Fruit fly (Drosophila melanogaster) whole organism, embryonic: Measurements from ENCODE around the gene HemK1.

ENCODE experiments used
- Asciz ChIP-seq: fragments of 200-800 bp; sonication (Bioruptor generic); optimal IDR thresholded peaks from 2 replicates; lab custom pipeline; 2017; ENCODE audit warnings: missing biosample characterization, mild to moderate bottlenecking, missing genetic modification characterization, missing genetic modification reagents
- Atf3 ChIP-seq: fragments of 200-800 bp; sonication (Bioruptor generic); optimal IDR thresholded peaks from 3 replicates; lab custom pipeline; 2016; ENCODE audit warnings: missing biosample characterization, missing genetic modification characterization
- CG10431 ChIP-seq: fragments of 200-800 bp; sonication (Bioruptor generic); optimal IDR thresholded peaks from 3 replicates; lab custom pipeline; 2018; ENCODE audit warnings: missing biosample characterization, mild to moderate bottlenecking, missing genetic modification characterization
- CG10565 ChIP-seq: fragments of 200-800 bp; sonication (Bioruptor generic); optimal IDR thresholded peaks from 3 replicates; lab custom pipeline; 2016; ENCODE audit warnings: missing biosample characterization, mild to moderate bottlenecking, missing genetic modification characterization
- CG11456 ChIP-seq: fragments of 200-800 bp; sonication (Bioruptor generic); IDR thresholded peaks from 3 replicates; pipeline ENCODE4 v1.3.6; 2022; ENCODE audit warnings: missing biosample characterization, missing genetic modification characterization
- CG12104 ChIP-seq: fragments of 200-800 bp; sonication (Bioruptor generic); optimal IDR thresholded peaks from 3 replicates; lab custom pipeline; 2016; ENCODE audit warnings: missing biosample characterization, missing genetic modification characterization
- CG13287 ChIP-seq: fragments of 200-800 bp; sonication (Bioruptor generic); IDR thresholded peaks from 2 replicates; pipeline ENCODE4 v1.3.6; 2022; ENCODE audit warnings: missing biosample characterization, missing genetic modification characterization; ENCODE audit not compliant: partially characterized antibody
- CG13296 ChIP-seq: fragments of 200-800 bp; sonication (Bioruptor generic); optimal IDR thresholded peaks from 3 replicates; lab custom pipeline; 2018; ENCODE audit warnings: missing biosample characterization, mild to moderate bottlenecking, missing genetic modification characterization
- CG14710 ChIP-seq: fragments of 200-800 bp; sonication (Bioruptor generic); optimal IDR thresholded peaks from 3 replicates; lab custom pipeline; 2019; ENCODE audit warnings: missing biosample characterization, mild to moderate bottlenecking, missing genetic modification characterization, moderate library complexity
- CG16863 ChIP-seq: fragments of 200-800 bp; sonication (Bioruptor generic); optimal IDR thresholded peaks from 3 replicates; lab custom pipeline; 2016; ENCODE audit warnings: missing biosample characterization, missing genetic modification characterization
- CG17359 ChIP-seq: fragments of 200-800 bp; sonication (Bioruptor generic); optimal IDR thresholded peaks from 3 replicates; lab custom pipeline; 2018; ENCODE audit warnings: missing biosample characterization, mild to moderate bottlenecking, missing genetic modification characterization, moderate library complexity
- CG17912 ChIP-seq: fragments of 200-800 bp; sonication (Bioruptor generic); optimal IDR thresholded peaks from 2 replicates; lab custom pipeline; 2018; ENCODE audit warnings: missing biosample characterization, mild to moderate bottlenecking, missing genetic modification characterization
- CG31365 ChIP-seq: fragments of 200-800 bp; sonication (Bioruptor generic); optimal IDR thresholded peaks from 2 replicates; lab custom pipeline; 2018; ENCODE audit warnings: missing biosample characterization, mild to moderate bottlenecking, missing genetic modification characterization
- CG34422 ChIP-seq: fragments of 200-800 bp; sonication (Bioruptor generic); IDR thresholded peaks from 3 replicates; pipeline ENCODE4 v1.3.6; 2022; ENCODE audit warnings: missing biosample characterization, missing genetic modification characterization
- CG6683 ChIP-seq: fragments of 200-800 bp; sonication (Bioruptor generic); optimal IDR thresholded peaks from 2 replicates; lab custom pipeline; 2017; ENCODE audit warnings: missing biosample characterization, mild to moderate bottlenecking, missing genetic modification characterization, missing genetic modification reagents
- CG6765 ChIP-seq: fragments of 200-800 bp; sonication (Bioruptor generic); optimal IDR thresholded peaks from 3 replicates; lab custom pipeline; 2017; ENCODE audit warnings: missing biosample characterization, mild to moderate bottlenecking, missing genetic modification characterization
- CG6854 ChIP-seq: fragments of 200-800 bp; sonication (Bioruptor generic); optimal IDR thresholded peaks from 3 replicates; lab custom pipeline; 2017; ENCODE audit warnings: missing biosample characterization, mild to moderate bottlenecking, missing genetic modification characterization
- CG7357 ChIP-seq: fragments of 200-800 bp; sonication (Bioruptor generic); IDR thresholded peaks from 3 replicates; pipeline ENCODE4 v1.3.6; 2022; ENCODE audit warnings: missing biosample characterization, missing genetic modification characterization
- CG8924 ChIP-seq: fragments of 200-800 bp; optimal IDR thresholded peaks from 3 replicates; lab custom pipeline; 2019; ENCODE audit warnings: missing biosample characterization, mild to moderate bottlenecking, missing genetic modification characterization, moderate library complexity
- CG9215 ChIP-seq: fragments of 200-800 bp; sonication (Bioruptor generic); IDR thresholded peaks from 2 replicates; pipeline ENCODE4 v1.3.6; 2022; ENCODE audit warnings: missing biosample characterization, missing genetic modification characterization
- CG9876 ChIP-seq: fragments of 200-800 bp; sonication (Bioruptor generic); optimal IDR thresholded peaks from 2 replicates; lab custom pipeline; 2016; ENCODE audit warnings: missing biosample characterization, missing genetic modification characterization
- Doc2 ChIP-seq: fragments of 200-800 bp; sonication (Bioruptor generic); IDR thresholded peaks from 2 replicates; pipeline ENCODE4 v1.3.6; 2022; ENCODE audit warnings: missing biosample characterization, missing genetic modification characterization
- E2f2 ChIP-seq: fragments of 200-800 bp; sonication (Bioruptor generic); IDR thresholded peaks from 2 replicates; pipeline ENCODE4 v1.3.6; 2022; ENCODE audit warnings: missing biosample characterization, missing genetic modification characterization
- Eip74EF ChIP-seq, 2 experiments: fragments of 200-800 bp in 1 of 2; fragments of >200 bp in 1 of 2; sonication (Bioruptor generic) in 1 of 2; optimal IDR thresholded peaks; 2 replicates each; lab custom pipeline; 2017 to 2019; ENCODE audit warnings: missing biosample characterization in 2 of 2, missing genetic modification characterization in 2 of 2, mild to moderate bottlenecking in 1 of 2, moderate library complexity in 1 of 2
- Gug ChIP-seq: fragments of 200-800 bp; sonication (Bioruptor generic); IDR thresholded peaks from 4 replicates; pipeline ENCODE4 v1.3.6; 2022; ENCODE audit warnings: missing biosample characterization, missing genetic modification characterization
- MBD-R2 ChIP-seq: fragments of 200-800 bp; sonication (Bioruptor generic); IDR thresholded peaks from 2 replicates; pipeline ENCODE4 v1.3.6; 2022; ENCODE audit warnings: missing biosample characterization, missing genetic modification characterization
- Myb ChIP-seq: fragments of 200-800 bp; sonication (Bioruptor generic); optimal IDR thresholded peaks from 2 replicates; lab custom pipeline; 2016; ENCODE audit warnings: missing biosample characterization, missing genetic modification characterization
- Neu2 ChIP-seq: fragments of 200-800 bp; sonication (Bioruptor generic); optimal IDR thresholded peaks from 3 replicates; lab custom pipeline; 2016; ENCODE audit warnings: missing biosample characterization, missing genetic modification characterization, borderline replicate concordance
- Sox102F ChIP-seq: fragments of 200-800 bp; sonication (Bioruptor generic); optimal IDR thresholded peaks from 2 replicates; lab custom pipeline; 2018; ENCODE audit warnings: missing biosample characterization, mild to moderate bottlenecking, missing genetic modification characterization, moderate library complexity
- Xrp1 ChIP-seq: fragments of 200-800 bp; sonication (Bioruptor generic); IDR thresholded peaks from 2 replicates; pipeline ENCODE4 v1.3.6; 2022; ENCODE audit warnings: missing biosample characterization, missing genetic modification characterization
- chinmo ChIP-seq: fragments of 200-800 bp; sonication (Bioruptor generic); IDR thresholded peaks from 4 replicates; pipeline ENCODE4 v1.3.6; 2022; ENCODE audit warnings: missing biosample characterization, missing genetic modification characterization; ENCODE audit not compliant: partially characterized antibody
- dm ChIP-seq: fragments of 200-800 bp; sonication (Bioruptor generic); optimal IDR thresholded peaks from 3 replicates; lab custom pipeline; 2016; ENCODE audit warnings: missing biosample characterization, missing genetic modification characterization
- dmrt99B ChIP-seq: fragments of 200-800 bp; sonication (Bioruptor generic); optimal IDR thresholded peaks from 2 replicates; lab custom pipeline; 2018; ENCODE audit warnings: missing biosample characterization, mild to moderate bottlenecking, missing genetic modification characterization, moderate library complexity
- emc ChIP-seq: fragments of 200-800 bp; sonication (Bioruptor generic); optimal IDR thresholded peaks from 2 replicates; lab custom pipeline; 2016; ENCODE audit warnings: missing biosample characterization, missing genetic modification characterization
- fd64A ChIP-seq: fragments of 200-800 bp; sonication (Bioruptor generic); optimal IDR thresholded peaks from 3 replicates; lab custom pipeline; 2018; ENCODE audit warnings: missing biosample characterization, mild to moderate bottlenecking, missing genetic modification characterization
- hb ChIP-seq: fragments of 200-800 bp; sonication (Bioruptor generic); IDR thresholded peaks from 3 replicates; pipeline ENCODE4 v1.3.6; 2022; ENCODE audit warnings: missing biosample characterization, missing genetic modification characterization; ENCODE audit not compliant: partially characterized antibody
- hkb ChIP-seq, 2 experiments: fragments of 200-800 bp in 1 of 2; fragments of >200 bp in 1 of 2; sonication (Bioruptor generic) in 1 of 2; IDR thresholded peaks in 1 of 2; optimal IDR thresholded peaks in 1 of 2; 2 replicates each; pipeline versions ENCODE4 v1.3.6 to Lab custom; 2017 to 2022; ENCODE audit warnings: missing biosample characterization in 1 of 2, missing genetic modification characterization in 1 of 2
- lov ChIP-seq, 2 experiments: fragments of 200-800 bp in 1 of 2; fragments of >200 bp in 1 of 2; sonication (Bioruptor generic) in 1 of 2; IDR thresholded peaks in 1 of 2; optimal IDR thresholded peaks in 1 of 2; 2 replicates in 1 of 2; 3 replicates in 1 of 2; pipeline versions ENCODE4 v1.3.6 to Lab custom; 2017 to 2022; ENCODE audit warnings: missing biosample characterization in 1 of 2, missing genetic modification characterization in 1 of 2
- nom ChIP-seq: fragments of 200-800 bp; sonication (Bioruptor generic); optimal IDR thresholded peaks from 2 replicates; lab custom pipeline; 2017; ENCODE audit warnings: missing biosample characterization, missing genetic modification characterization, mild to moderate bottlenecking, moderate library complexity, missing genetic modification reagents
- odd ChIP-seq: fragments of 200-800 bp; sonication (Bioruptor generic); optimal IDR thresholded peaks from 2 replicates; lab custom pipeline; 2017; ENCODE audit warnings: missing biosample characterization, mild to moderate bottlenecking, missing genetic modification characterization
- pho ChIP-seq: fragments of 200-800 bp; sonication (Bioruptor generic); optimal IDR thresholded peaks from 2 replicates; lab custom pipeline; 2016; ENCODE audit warnings: missing biosample characterization, missing genetic modification characterization
- pros ChIP-seq: fragments of 200-800 bp; sonication (Bioruptor generic); optimal IDR thresholded peaks from 3 replicates; lab custom pipeline; 2019; ENCODE audit warnings: missing biosample characterization, mild to moderate bottlenecking, missing genetic modification characterization, moderate library complexity
- ranshi ChIP-seq: fragments of 200-800 bp; sonication (Bioruptor generic); IDR thresholded peaks from 2 replicates; pipeline ENCODE4 v1.3.6; 2022; ENCODE audit warnings: missing biosample characterization, missing genetic modification characterization
- schlank ChIP-seq: fragments of 200-800 bp; sonication (Bioruptor generic); optimal IDR thresholded peaks from 2 replicates; lab custom pipeline; 2018; ENCODE audit warnings: missing biosample characterization, mild to moderate bottlenecking, missing genetic modification characterization
- stwl ChIP-seq: fragments of 200-800 bp; sonication (Bioruptor generic); optimal IDR thresholded peaks from 3 replicates; lab custom pipeline; 2018; ENCODE audit warnings: missing biosample characterization, mild to moderate bottlenecking, missing genetic modification characterization, moderate library complexity
- tap ChIP-seq: fragments of 200-800 bp; optimal IDR thresholded peaks from 3 replicates; lab custom pipeline; 2019; ENCODE audit warnings: missing biosample characterization, mild to moderate bottlenecking, missing genetic modification characterization, moderate library complexity
- unpg ChIP-seq: fragments of 200-800 bp; sonication (Bioruptor generic); optimal IDR thresholded peaks from 3 replicates; lab custom pipeline; 2018; ENCODE audit warnings: missing biosample characterization, mild to moderate bottlenecking, missing genetic modification characterization, moderate library complexity

Gene HemK1

dm6 chr2L:6479226-6479906, 11.9 kb upstream of the HemK1 start (continued):
- TF ChIP-seq lov (optimal IDR thresholded peaks at IDR 0.05; lab: Kevin White, UChicago) (no peak), lov (GFP tag; IDR thresholded peaks at IDR 0.05; lab: Robert Waterston, UW) (peak; percentile 12; the same call in 1 of the 3 replicates), CG11456 (GFP tag; lab: Robert Waterston, UW) (peak; percentile 54; the same call in 1 of the 3 replicates), CG7357 (GFP tag; lab: Robert Waterston, UW) (no peak), CG17912 (GFP tag; lab: Kevin White, UChicago) (peak; percentile 65), CG31365 (tag; lab: Kevin White, UChicago) (peak; percentile 62), CG6683 (GFP tag; lab: Kevin White, UChicago) (peak; percentile 14), pho (GFP tag; lab: Kevin White, UChicago) (peak; percentile 19), nom (GFP tag; lab: Kevin White, UChicago) (peak; percentile 47), Xrp1 (GFP tag; lab: Robert Waterston, UW) (peak; percentile 20; the same call in 1 of the 2 replicates), CG12104 (GFP tag; lab: Kevin White, UChicago) (peak; percentile 7), CG10431 (GFP tag; lab: Kevin White, UChicago) (peak; percentile 65), Gug (GFP tag; lab: Robert Waterston, UW) (no peak), chinmo (GFP tag; lab: Robert Waterston, UW) (peak; percentile 68; the same call in 1 of the 4 replicates), CG13296 (GFP tag; lab: Kevin White, UChicago) (peak; percentile 83), dm (peak; percentile 14), CG13287 (GFP tag; lab: Robert Waterston, UW) (peak; percentile 13; the same call in 1 of the 2 replicates), pros (GFP tag; lab: Kevin White, UChicago) (peak; percentile 30), CG14710 (tag; lab: Kevin White, UChicago) (peak; percentile 14), stwl (tag; lab: Kevin White, UChicago) (peak; percentile 33), CG6765 (GFP tag; lab: Kevin White, UChicago) (peak; percentile 61), dmrt99B (tag; lab: Kevin White, UChicago) (peak; percentile 29), ranshi (GFP tag; lab: Robert Waterston, UW) (peak; percentile 10; the same call in 1 of the 2 replicates), emc (GFP tag; lab: Kevin White, UChicago) (peak; percentile 18), MBD-R2 (GFP tag; lab: Robert Waterston, UW) (no peak), schlank (tag; lab: Kevin White, UChicago) (peak; percentile 24), CG9215 (GFP tag; lab: Robert Waterston, UW) (peak; percentile 84), unpg (GFP tag; lab: Kevin White, UChicago) (peak; percentile 18), Sox102F (GFP tag; lab: Kevin White, UChicago) (no peak), CG34422 (GFP tag; lab: Robert Waterston, UW) (peak; percentile 14; the same call in 1 of the 3 replicates), odd (peak; percentile 28), Myb (GFP tag; lab: Kevin White, UChicago) (no peak), CG10565 (GFP tag; lab: Kevin White, UChicago) (no peak), Asciz (GFP tag; lab: Kevin White, UChicago) (peak; percentile 28), hb (no peak), Doc2 (GFP tag; lab: Robert Waterston, UW) (no peak), Eip74EF (GFP tag; optimal IDR thresholded peaks at IDR 0.05; lab: Kevin White, UChicago) (peak in 1 of 2 experiments; percentile 36), CG16863 (GFP tag; lab: Kevin White, UChicago) (no peak), CG6854 (GFP tag; lab: Kevin White, UChicago) (no peak), hkb (optimal IDR thresholded peaks at IDR 0.05; lab: Kevin White, UChicago) (no peak), hkb (GFP tag; IDR thresholded peaks at IDR 0.05; lab: Robert Waterston, UW) (peak; percentile 47), CG9876 (no peak), E2f2 (GFP tag; lab: Robert Waterston, UW) (peak; percentile 27), CG17359 (tag; lab: Kevin White, UChicago) (peak; percentile 39), CG8924 (tag; lab: Kevin White, UChicago) (peak; percentile 97), Atf3 (GFP tag; lab: Kevin White, UChicago) (peak; percentile 20), fd64A (GFP tag; lab: Kevin White, UChicago) (peak; percentile 55), tap (tag; lab: Kevin White, UChicago) (peak; percentile 55), Neu2 (GFP tag; lab: Kevin White, UChicago) (peak; percentile 54)
